Worm (Caenorhabditis elegans): ENCODE measurements around the gene ufd-3.

ufd-3 gene

DNA sequence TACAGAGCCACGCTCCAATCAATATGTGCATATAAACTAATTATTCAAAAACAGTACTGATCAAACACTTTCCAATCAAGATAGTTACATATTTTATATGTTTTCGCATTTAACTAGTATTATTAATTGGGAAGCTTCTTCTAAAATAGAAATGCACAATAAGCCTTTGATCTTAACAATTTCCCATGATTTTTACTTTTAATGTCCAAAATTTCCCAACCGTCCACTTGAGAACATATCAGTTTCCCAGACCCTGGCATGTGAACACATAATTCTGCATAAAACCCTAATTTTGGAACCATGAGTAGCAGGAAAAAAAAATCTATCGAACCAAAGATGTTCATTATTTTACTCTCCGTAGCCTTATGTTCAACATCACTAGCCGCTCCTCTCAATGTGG lies 35.9 kb downstream of the ufd-3 start, which contains the start of gene R53.8:
R53.8 (plus strand) TSS at position 301 of the 400 bp plus-strand sequence.
- TF ChIP-seq flt-1 (GFP tag; IDR thresholded peaks at IDR 0.05) (no peak), ztf-29 (GFP tag; IDR thresholded peaks at IDR 0.05) (no peak), ztf-23 (GFP tag; IDR thresholded peaks at IDR 0.05) (no peak), klf-2 (GFP tag; conservative IDR thresholded peaks at IDR 0.05) (no peak), tab-1 (GFP tag; IDR thresholded peaks at IDR 0.05) (no peak)

DNA sequence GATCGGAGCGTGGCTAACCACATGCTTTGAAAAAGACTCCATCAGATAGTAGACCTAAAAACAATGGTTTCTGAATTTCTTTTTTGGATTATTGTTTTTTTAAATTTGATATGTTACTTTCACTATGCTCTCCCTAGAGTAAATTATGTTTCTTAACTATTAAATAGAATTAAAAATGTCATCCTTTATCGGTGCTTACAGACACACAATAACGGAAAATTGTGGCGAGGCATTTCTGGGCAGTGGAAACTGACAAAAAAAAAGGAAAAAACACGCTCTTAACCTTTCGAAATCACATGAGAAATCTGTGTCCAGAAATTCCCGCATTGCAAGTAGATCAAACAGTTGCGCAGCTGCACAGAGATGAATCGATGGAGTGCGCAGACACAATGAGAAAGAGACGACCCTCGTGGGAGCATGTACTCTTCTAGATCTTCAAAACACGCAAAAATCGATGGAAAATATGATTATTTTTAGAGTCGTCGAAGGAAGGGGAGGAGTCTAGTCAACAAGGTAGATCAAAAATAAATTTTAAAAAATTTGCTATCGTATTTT lies 39.6 kb downstream of the ufd-3 start, which contains the start of gene ZK892.6:
ZK892.6 (minus strand) TSS at position 51 of the 555 bp plus-strand sequence.
- TF ChIP-seq ztf-29 (GFP tag; IDR thresholded peaks at IDR 0.05), result no peak

DNA sequence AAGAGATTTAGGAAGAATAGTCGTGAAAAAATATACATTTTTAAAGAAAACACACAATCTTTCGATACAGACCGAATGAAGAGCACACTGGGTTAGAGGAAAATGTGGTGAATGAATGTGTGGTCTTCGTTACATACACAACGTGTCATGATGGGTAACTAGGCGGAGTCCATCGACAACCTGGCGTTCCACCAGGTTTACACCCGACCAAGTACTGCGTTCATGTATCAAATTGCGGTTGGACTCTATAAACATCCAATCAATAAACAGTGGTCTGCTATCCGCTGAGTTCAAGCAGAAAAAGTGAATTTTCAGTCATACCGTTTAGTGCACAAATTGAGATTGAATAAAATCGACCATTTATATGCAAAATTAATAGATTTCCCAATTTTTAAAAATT lies 41.2 kb downstream of the ufd-3 start, which contains the start of gene sdz-38:
sdz-38 (minus strand) TSS at position 101 of the 400 bp plus-strand sequence.
- TF ChIP-seq flt-1 (GFP tag; IDR thresholded peaks at IDR 0.05) (no peak), tab-1 (GFP tag; IDR thresholded peaks at IDR 0.05) (no peak), ztf-29 (GFP tag; IDR thresholded peaks at IDR 0.05) (no peak), ztf-23 (GFP tag; IDR thresholded peaks at IDR 0.05) (no peak)

DNA sequence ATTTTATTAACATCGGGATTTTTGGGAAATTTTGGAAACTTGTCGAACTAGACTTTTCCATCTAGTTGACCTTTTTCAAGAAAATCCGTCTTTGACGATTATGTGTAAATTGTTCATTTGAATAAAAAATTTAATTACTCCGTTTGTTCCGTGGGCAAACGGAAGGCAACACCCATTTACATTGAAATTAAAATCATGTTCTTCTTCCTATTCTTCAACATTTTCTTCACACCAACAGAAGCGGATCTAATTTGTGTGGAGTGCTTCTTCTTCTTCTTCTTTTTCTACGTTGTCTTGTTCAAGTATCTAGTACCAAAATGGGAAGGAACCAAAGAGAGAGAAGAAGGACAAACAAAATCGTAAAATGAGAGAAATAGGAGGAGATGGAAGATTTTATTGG lies 41.9 kb downstream of the ufd-3 start:
- TF ChIP-seq ztf-23 (GFP tag; IDR thresholded peaks at IDR 0.05) (no peak), ztf-29 (GFP tag; IDR thresholded peaks at IDR 0.05) (no peak), ref-1 (GFP tag; conservative IDR thresholded peaks at IDR 0.05) (no peak), klf-2 (GFP tag; conservative IDR thresholded peaks at IDR 0.05) (no peak), T22C8.4 (GFP tag; IDR thresholded peaks at IDR 0.05) (no peak), flt-1 (GFP tag; IDR thresholded peaks at IDR 0.05) (no peak), tab-1 (GFP tag; IDR thresholded peaks at IDR 0.05) (no peak)

DNA sequence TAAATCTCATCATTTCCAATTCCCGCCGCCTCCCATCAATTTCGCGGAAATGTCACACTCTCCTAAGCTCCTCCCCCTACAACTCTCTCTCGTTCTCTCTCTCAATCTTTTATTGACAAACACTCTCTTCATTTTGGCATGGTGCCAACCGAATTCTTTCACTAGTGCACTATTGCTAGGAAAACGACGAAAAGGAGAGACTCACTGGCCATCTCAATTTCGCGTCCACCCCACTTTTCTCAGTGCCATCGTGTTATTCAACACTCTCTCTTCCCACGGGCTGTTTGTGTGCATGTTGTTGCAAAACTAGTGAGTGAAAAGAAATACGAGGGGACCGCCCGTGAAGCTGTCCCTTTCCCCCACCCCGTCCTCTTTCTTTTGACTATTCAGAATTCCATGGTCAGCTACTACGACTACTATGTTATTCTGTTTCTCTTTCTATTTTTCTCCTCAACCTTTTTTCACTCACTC lies 44.3 kb downstream of the ufd-3 start:
- no peak for TF ChIP-seq T22C8.4 (GFP tag; IDR thresholded peaks at IDR 0.05)
- TF ChIP-seq med-1 (GFP tag; optimal IDR thresholded peaks at IDR 0.05; ENCODE audit: insufficient read depth), result no peak
- TF ChIP-seq tab-1 (GFP tag; IDR thresholded peaks at IDR 0.05), result no peak
- no peak for TF ChIP-seq ref-1 (GFP tag; conservative IDR thresholded peaks at IDR 0.05)
- TF ChIP-seq ztf-29 (GFP tag; IDR thresholded peaks at IDR 0.05), result no peak
- no peak for TF ChIP-seq klf-2 (GFP tag; conservative IDR thresholded peaks at IDR 0.05)
- no peak for TF ChIP-seq ztf-23 (GFP tag; IDR thresholded peaks at IDR 0.05)
- TF ChIP-seq cog-1 (tag; optimal IDR thresholded peaks at IDR 0.05), result no peak
- TF ChIP-seq flt-1 (GFP tag; IDR thresholded peaks at IDR 0.05), result no peak

DNA sequence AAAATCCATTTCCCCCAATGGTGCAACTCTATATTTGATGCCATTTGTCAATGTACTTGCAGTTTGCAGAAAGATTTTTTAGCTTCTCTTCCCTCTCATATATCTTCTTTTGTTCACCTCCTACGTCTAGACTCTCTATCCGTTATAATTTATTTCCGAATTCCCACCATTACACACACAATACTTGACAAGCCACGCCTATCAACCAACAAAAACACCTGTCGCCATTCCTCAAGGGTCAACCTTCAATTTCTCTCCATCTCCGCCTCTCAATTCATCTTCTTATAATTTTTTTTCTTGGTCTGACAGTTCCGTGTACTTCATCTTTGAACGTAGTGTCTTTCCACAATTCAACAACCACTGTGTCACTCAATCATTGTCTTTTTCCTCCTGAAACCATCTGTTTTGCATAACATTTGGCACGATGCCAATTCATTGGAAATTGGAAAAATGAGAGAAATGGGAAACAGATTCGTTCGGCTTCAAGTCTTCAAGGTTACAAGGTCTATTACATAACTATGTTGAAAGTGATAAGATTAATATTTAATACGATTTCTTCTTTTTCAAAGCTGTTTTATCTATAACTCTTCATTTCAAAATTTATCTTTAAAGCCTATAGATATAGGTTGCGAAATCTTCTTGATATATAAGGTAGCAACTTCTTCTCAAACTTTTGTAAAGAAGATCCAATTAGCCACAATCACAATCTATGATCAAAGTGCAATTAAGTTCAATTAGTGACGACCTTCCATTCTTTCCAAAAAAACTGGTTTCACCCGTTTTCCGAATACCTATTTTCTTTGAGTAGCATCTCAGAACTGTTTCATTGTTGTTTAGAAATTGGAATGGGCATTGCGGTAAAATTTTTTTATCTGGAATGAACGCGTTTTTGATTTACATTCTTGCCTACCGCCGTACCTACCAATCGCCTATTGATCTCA lies 46.4 kb downstream of the ufd-3 start:
- no peak for TF ChIP-seq cog-1 (tag; optimal IDR thresholded peaks at IDR 0.05)
- no peak for TF ChIP-seq ref-1 (GFP tag; conservative IDR thresholded peaks at IDR 0.05)
- no peak for TF ChIP-seq klf-2 (GFP tag; conservative IDR thresholded peaks at IDR 0.05)
- no peak for TF ChIP-seq tab-1 (GFP tag; IDR thresholded peaks at IDR 0.05)
- no peak for TF ChIP-seq ztf-23 (GFP tag; IDR thresholded peaks at IDR 0.05)

DNA sequence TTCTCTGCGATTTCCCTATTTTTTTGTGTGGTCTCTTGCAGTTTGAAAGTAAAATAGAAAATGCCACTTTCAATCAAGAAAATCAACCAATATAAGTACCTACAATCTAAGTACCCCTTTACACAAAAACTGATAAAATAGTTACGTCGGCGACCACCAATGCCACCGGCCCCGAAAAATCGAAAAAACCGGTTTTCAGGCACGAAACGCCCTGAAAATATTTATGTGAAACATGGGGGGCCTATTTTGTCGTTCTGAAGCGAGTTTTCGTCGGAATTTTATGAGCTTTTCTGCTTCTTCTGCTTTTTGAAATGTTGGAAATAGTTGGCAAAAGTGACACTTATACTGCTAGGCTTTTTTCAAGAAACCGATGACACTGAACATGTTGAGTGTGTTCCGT lies 48.1 kb downstream of the ufd-3 start:
- TF ChIP-seq T22C8.4 (GFP tag; IDR thresholded peaks at IDR 0.05) (no peak), klf-2 (GFP tag; conservative IDR thresholded peaks at IDR 0.05) (no peak), tab-1 (GFP tag; IDR thresholded peaks at IDR 0.05) (no peak), ztf-23 (GFP tag; IDR thresholded peaks at IDR 0.05) (no peak), cog-1 (tag; optimal IDR thresholded peaks at IDR 0.05) (no peak), med-1 (GFP tag; optimal IDR thresholded peaks at IDR 0.05; ENCODE audit: insufficient read depth) (no peak), ref-1 (GFP tag; conservative IDR thresholded peaks at IDR 0.05) (no peak), flt-1 (GFP tag; IDR thresholded peaks at IDR 0.05) (no peak), ztf-29 (GFP tag; IDR thresholded peaks at IDR 0.05) (no peak)

DNA sequence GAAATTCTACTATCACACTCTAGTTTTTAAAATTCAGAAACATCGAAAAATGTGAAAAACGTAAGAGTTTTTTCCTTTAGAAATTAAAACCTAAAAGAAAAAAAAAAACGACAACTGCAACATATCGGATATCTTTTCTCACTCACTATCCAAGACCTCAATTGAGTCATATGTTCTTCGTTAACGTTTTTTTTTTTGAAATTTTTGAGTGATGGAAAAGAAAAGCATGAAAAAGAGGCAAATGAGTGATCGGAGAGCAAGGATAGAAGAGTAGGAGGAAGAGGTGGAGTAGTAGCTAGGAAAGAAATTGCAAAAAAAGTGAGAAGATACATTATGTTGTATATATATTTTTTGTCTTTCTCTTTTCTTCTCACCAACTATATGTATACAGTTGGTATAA lies 49.0 kb downstream of the ufd-3 start:
- no peak for TF ChIP-seq T22C8.4 (GFP tag; IDR thresholded peaks at IDR 0.05)
- no peak for TF ChIP-seq ztf-29 (GFP tag; IDR thresholded peaks at IDR 0.05)
- no peak for TF ChIP-seq klf-2 (GFP tag; conservative IDR thresholded peaks at IDR 0.05)
- no peak for TF ChIP-seq ztf-23 (GFP tag; IDR thresholded peaks at IDR 0.05)
- no peak for TF ChIP-seq ref-1 (GFP tag; conservative IDR thresholded peaks at IDR 0.05)

DNA sequence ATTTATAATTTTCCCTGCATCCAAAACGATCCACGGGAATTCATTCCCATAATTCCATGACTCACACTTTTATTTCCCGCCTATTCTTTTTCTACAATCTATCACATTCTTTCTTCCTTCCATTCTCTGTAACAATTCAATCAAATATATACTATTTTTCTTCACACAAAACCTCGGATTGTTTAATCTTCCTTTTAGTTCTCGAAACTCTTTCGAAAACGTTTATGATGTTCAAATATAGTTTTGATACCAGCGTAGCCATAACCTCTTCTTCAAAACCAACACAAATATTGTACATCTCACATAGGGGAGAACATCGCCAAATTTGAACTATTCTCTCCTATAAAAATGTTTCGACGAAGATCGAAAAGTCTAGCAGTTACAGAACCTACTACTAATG lies 50.3 kb downstream of the ufd-3 start, which contains the start of gene lec-3:
lec-3 (plus strand) TSS at position 301 of the 400 bp plus-strand sequence.
- TF ChIP-seq klf-2 (GFP tag; conservative IDR thresholded peaks at IDR 0.05) (no peak), flt-1 (GFP tag; IDR thresholded peaks at IDR 0.05) (no peak), cog-1 (tag; optimal IDR thresholded peaks at IDR 0.05) (no peak), T22C8.4 (GFP tag; IDR thresholded peaks at IDR 0.05) (no peak)

DNA sequence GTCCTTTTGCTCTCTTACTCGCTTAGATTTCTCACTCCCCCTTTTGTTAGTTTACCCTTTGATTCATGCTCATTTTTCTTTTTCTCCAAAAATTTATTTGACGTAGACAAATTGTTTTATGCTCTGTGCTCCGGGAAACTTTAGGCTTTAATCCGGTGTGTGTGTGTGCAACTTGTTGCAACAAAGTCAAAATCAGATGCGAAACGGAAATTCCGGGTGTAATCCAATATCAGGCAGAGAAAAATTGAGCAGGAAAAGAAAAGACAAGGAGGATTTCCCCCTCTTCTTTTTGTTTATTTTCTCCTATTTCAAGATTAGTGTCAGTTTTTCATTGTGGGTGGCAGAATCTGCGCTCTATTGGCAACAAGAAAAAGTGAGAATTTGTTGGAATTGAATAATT lies 51.9 kb downstream of the ufd-3 start:
- TF ChIP-seq ref-1 (GFP tag; conservative IDR thresholded peaks at IDR 0.05) (no peak), cog-1 (tag; optimal IDR thresholded peaks at IDR 0.05) (no peak), ztf-29 (GFP tag; IDR thresholded peaks at IDR 0.05) (no peak), ztf-23 (GFP tag; IDR thresholded peaks at IDR 0.05) (no peak), tab-1 (GFP tag; IDR thresholded peaks at IDR 0.05) (no peak), flt-1 (GFP tag; IDR thresholded peaks at IDR 0.05) (no peak), med-1 (GFP tag; optimal IDR thresholded peaks at IDR 0.05; ENCODE audit: insufficient read depth) (no peak), T22C8.4 (GFP tag; IDR thresholded peaks at IDR 0.05) (no peak), klf-2 (GFP tag; conservative IDR thresholded peaks at IDR 0.05) (no peak)
